Worm (Caenorhabditis elegans) whole organism, L4/young adult: Measurements from ENCODE around the gene chtb-2.

Experiments used
- W03F9.2 ChIP-seq: fragments of 150-350 bp; optimal IDR thresholded peaks from 2 replicates; lab custom pipeline; 2014; ENCODE audit warnings: missing biosample characterization, missing genetic modification characterization
- dao-5 ChIP-seq: sonication (generic microtip); optimal IDR thresholded peaks from 2 replicates; lab custom pipeline; 2016; ENCODE audit warnings: missing genotype, missing genetic modification characterization, moderate library complexity, missing compliant biosample characterization
- him-1 ChIP-seq: sonication (generic microtip); optimal IDR thresholded peaks from 2 replicates; lab custom pipeline; 2016; ENCODE audit warnings: missing genotype, missing genetic modification reagents, missing genetic modification characterization, missing compliant biosample characterization

- TF ChIP-seq him-1 (tag; lab: Kevin White, UChicago) (no peak), dao-5 (tag; lab: Kevin White, UChicago) (no peak), W03F9.2 (tag; lab: Kevin White, UChicago) (no peak)
These were observed 30.3 kb upstream of the chtb-2 start for ce11 chrIII:6452683-6453082.
